Worm (Caenorhabditis elegans) whole organism, L4 larva: ENCODE results near the gene dpy-8.

Experiments used
- F10B5.3 ChIP-seq: sonication (generic microtip); optimal IDR thresholded peaks from 2 replicates; lab custom pipeline; 2016; ENCODE audit warnings: mild to moderate bottlenecking, missing genetic modification characterization, missing compliant biosample characterization
- F49E8.2 ChIP-seq: sonication (generic microtip); optimal IDR thresholded peaks from 2 replicates; lab custom pipeline; 2016; ENCODE audit warnings: missing compliant biosample characterization, mild to moderate bottlenecking, missing genetic modification characterization, borderline replicate concordance
- T20F7.1 ChIP-seq: fragments of 200-800 bp; sonication (Bioruptor generic); optimal IDR thresholded peaks from 2 replicates; lab custom pipeline; 2018; ENCODE audit warnings: mild to moderate bottlenecking, missing genetic modification characterization, missing compliant biosample characterization
- T26A8.4 ChIP-seq: fragments of 200-800 bp; sonication (Bioruptor generic); IDR thresholded peaks from 2 replicates; pipeline ENCODE4 v1.3.6; 2022; ENCODE audit warnings: missing genetic modification characterization, missing compliant biosample characterization
- Y48G9A.11 ChIP-seq: fragments of 200-800 bp; sonication (Bioruptor generic); IDR thresholded peaks from 2 replicates; pipeline ENCODE4 v1.3.6; 2022; ENCODE audit warnings: missing genetic modification reagents, missing genetic modification characterization, missing compliant biosample characterization
- ZK337.2 ChIP-seq: fragments of 200-800 bp; sonication (Bioruptor generic); IDR thresholded peaks from 2 replicates; pipeline ENCODE4 v1.3.6; 2022; ENCODE audit warnings: missing genetic modification reagents, missing genetic modification characterization, missing compliant biosample characterization
- ZK546.5 ChIP-seq, 2 experiments: sonication (generic microtip); optimal IDR thresholded peaks; 2 replicates each; lab custom pipeline; 2017; ENCODE audit warnings: missing biosample characterization in 2 of 2, missing genetic modification characterization in 2 of 2
- aha-1 ChIP-seq: fragments of 150-350 bp; peaks from one replicate; lab custom pipeline; 2014; ENCODE audit warnings: missing biosample characterization, missing genetic modification characterization
- aly-2 ChIP-seq: sonication (generic microtip); optimal IDR thresholded peaks from 2 replicates; lab custom pipeline; 2018; ENCODE audit warnings: missing biosample characterization, missing genetic modification characterization
- ceh-32 ChIP-seq: sonication (generic microtip); optimal IDR thresholded peaks from 2 replicates; lab custom pipeline; 2016; ENCODE audit warnings: mild to moderate bottlenecking, missing genetic modification characterization, missing compliant biosample characterization; ENCODE audit not compliant: poor library complexity
- ceh-82 ChIP-seq: sonication (generic microtip); optimal IDR thresholded peaks from 2 replicates; lab custom pipeline; 2017; ENCODE audit warnings: missing biosample characterization, missing genetic modification characterization
- ctbp-1 ChIP-seq: fragments of 200-800 bp; sonication (Bioruptor generic); IDR thresholded peaks from 2 replicates; pipeline ENCODE4 v1.3.6; 2022; ENCODE audit warnings: missing genetic modification reagents, missing genetic modification characterization, missing compliant biosample characterization
- daf-12 ChIP-seq: fragments of 150-350 bp; optimal IDR thresholded peaks from 2 replicates; lab custom pipeline; 2014; ENCODE audit warnings: missing biosample characterization, missing genetic modification reagents, missing genetic modification characterization
- daf-19 ChIP-seq: fragments of 200-800 bp; sonication (Bioruptor generic); conservative IDR thresholded peaks from 2 replicates; pipeline ENCODE4 v1.3.6; 2022; ENCODE audit warnings: missing genetic modification characterization, missing compliant biosample characterization
- dmd-6 ChIP-seq: fragments of 200-800 bp; sonication (Bioruptor generic); IDR thresholded peaks from 2 replicates; pipeline ENCODE4 v1.3.6; 2022; ENCODE audit warnings: missing genetic modification reagents, missing genetic modification characterization, missing compliant biosample characterization
- dmd-8 ChIP-seq: fragments of 200-800 bp; sonication (Bioruptor generic); IDR thresholded peaks from 2 replicates; pipeline ENCODE4 v1.3.6; 2022; ENCODE audit warnings: missing genetic modification characterization, missing compliant biosample characterization
- dpl-1 ChIP-seq: fragments of 150-350 bp; optimal IDR thresholded peaks from 2 replicates; lab custom pipeline; 2014; ENCODE audit warnings: missing biosample characterization, missing genetic modification reagents, missing genetic modification characterization
- dve-1 ChIP-seq: sonication (generic microtip); optimal IDR thresholded peaks from 2 replicates; lab custom pipeline; 2017; ENCODE audit warnings: antibody characterized with exemption, mild to moderate bottlenecking, missing genetic modification characterization, missing compliant biosample characterization; ENCODE audit not compliant: insufficient read depth
- egl-27 ChIP-seq: sonication (generic microtip); optimal IDR thresholded peaks from 3 replicates; lab custom pipeline; 2017; ENCODE audit warnings: missing biosample characterization, missing genetic modification reagents, missing genetic modification characterization
- egl-43 ChIP-seq: fragments of 200-800 bp; sonication (Bioruptor generic); IDR thresholded peaks from 2 replicates; pipeline ENCODE4 v1.3.6; 2022; ENCODE audit warnings: missing genetic modification reagents, missing genetic modification characterization, missing compliant biosample characterization
- hlh-11 ChIP-seq: fragments of 200-800 bp; sonication (Bioruptor generic); optimal IDR thresholded peaks from 2 replicates; lab custom pipeline; 2018; ENCODE audit warnings: mild to moderate bottlenecking, missing genetic modification characterization, missing compliant biosample characterization
- hlh-30 ChIP-seq: sonication (generic microtip); optimal IDR thresholded peaks from 2 replicates; lab custom pipeline; 2017; ENCODE audit warnings: antibody characterized with exemption, mild to moderate bottlenecking, missing genetic modification characterization, missing compliant biosample characterization; ENCODE audit not compliant: insufficient read depth
- lin-1 ChIP-seq: fragments of 200-800 bp; sonication (Bioruptor generic); IDR thresholded peaks from 2 replicates; pipeline ENCODE4 v1.3.6; 2022; ENCODE audit warnings: missing genetic modification reagents, missing genetic modification characterization, missing compliant biosample characterization
- lin-38 ChIP-seq: fragments of 200-800 bp; sonication (Bioruptor generic); IDR thresholded peaks from 2 replicates; pipeline ENCODE4 v1.3.6; 2022; ENCODE audit warnings: missing genetic modification reagents, missing genetic modification characterization, missing compliant biosample characterization
- lin-39 ChIP-seq: fragments of 150-350 bp; optimal IDR thresholded peaks from 2 replicates; lab custom pipeline; 2014; ENCODE audit warnings: missing biosample characterization, missing genetic modification reagents, missing genetic modification characterization
- lsy-2 ChIP-seq, 2 experiments: fragments of 150-350 bp in 1 of 2; sonication (generic microtip) in 1 of 2; optimal IDR thresholded peaks; 2 replicates each; lab custom pipeline; 2014 to 2017; ENCODE audit warnings: missing biosample characterization in 2 of 2, missing genetic modification characterization in 2 of 2
- mdl-1 ChIP-seq, 2 experiments: fragments of 150-350 bp in 1 of 2; sonication (generic microtip) in 1 of 2; optimal IDR thresholded peaks; 2 replicates each; lab custom pipeline; 2014 to 2017; ENCODE audit warnings: missing biosample characterization in 2 of 2, missing genetic modification characterization in 2 of 2
- mep-1 ChIP-seq: fragments of 150-350 bp; sonication (generic microtip); optimal IDR thresholded peaks from 3 replicates; lab custom pipeline; 2014; ENCODE audit warnings: missing biosample characterization, missing genetic modification characterization
- mxl-3 ChIP-seq: fragments of 200-800 bp; sonication (Bioruptor generic); optimal IDR thresholded peaks from 2 replicates; lab custom pipeline; 2018; ENCODE audit warnings: mild to moderate bottlenecking, missing genetic modification characterization, missing compliant biosample characterization
- nhr-10 ChIP-seq: fragments of 150-350 bp; optimal IDR thresholded peaks from 2 replicates; lab custom pipeline; 2014; ENCODE audit warnings: missing biosample characterization, missing genetic modification characterization
- nhr-11 ChIP-seq: fragments of 150-350 bp; optimal IDR thresholded peaks from 2 replicates; lab custom pipeline; 2014; ENCODE audit warnings: missing biosample characterization, missing genetic modification characterization
- nhr-111 ChIP-seq: fragments of 200-800 bp; sonication (Bioruptor generic); optimal IDR thresholded peaks from 2 replicates; lab custom pipeline; 2018; ENCODE audit warnings: mild to moderate bottlenecking, missing genetic modification characterization, missing compliant biosample characterization
- nhr-237 ChIP-seq: sonication (generic microtip); optimal IDR thresholded peaks from 2 replicates; lab custom pipeline; 2017; ENCODE audit warnings: missing biosample characterization, missing genetic modification characterization
- nhr-25 ChIP-seq: sonication (generic microtip); optimal IDR thresholded peaks from 2 replicates; lab custom pipeline; 2017; ENCODE audit warnings: missing genetic modification characterization, mild to moderate bottlenecking, missing compliant biosample characterization, antibody characterized with exemption, moderate library complexity, borderline replicate concordance; ENCODE audit not compliant: insufficient read depth
- nhr-28 ChIP-seq: fragments of 150-350 bp; optimal IDR thresholded peaks from 2 replicates; lab custom pipeline; 2014; ENCODE audit warnings: missing biosample characterization, missing genetic modification characterization
- nhr-48 ChIP-seq: sonication (generic microtip); optimal IDR thresholded peaks from 2 replicates; lab custom pipeline; 2016; ENCODE audit warnings: mild to moderate bottlenecking, missing genetic modification characterization, missing compliant biosample characterization
- nhr-6 ChIP-seq: fragments of 150-350 bp; optimal IDR thresholded peaks from 2 replicates; lab custom pipeline; 2014; ENCODE audit warnings: missing biosample characterization, missing genetic modification characterization
- nhr-77 ChIP-seq: fragments of 150-350 bp; optimal IDR thresholded peaks from 2 replicates; lab custom pipeline; 2014; ENCODE audit warnings: missing biosample characterization, missing genetic modification characterization
- pha-4 ChIP-seq, 2 experiments: fragments of 150-350 bp in 1 of 2; fragments of 200-800 bp in 1 of 2; sonication (Bioruptor generic) in 1 of 2; IDR thresholded peaks in 1 of 2; optimal IDR thresholded peaks in 1 of 2; 2 replicates each; pipeline versions ENCODE4 v1.3.6 to Lab custom; 2014 to 2022; ENCODE audit warnings: missing genetic modification characterization in 2 of 2, missing genetic modification reagents in 2 of 2, missing biosample characterization in 1 of 2, missing compliant biosample characterization in 1 of 2
- pqm-1 ChIP-seq: sonication (generic microtip); optimal IDR thresholded peaks from 2 replicates; lab custom pipeline; 2017; ENCODE audit warnings: missing biosample characterization, missing genetic modification characterization
- rbr-2 ChIP-seq: sonication (generic microtip); optimal IDR thresholded peaks from 2 replicates; lab custom pipeline; 2016; ENCODE audit warnings: missing genotype, missing genetic modification characterization, missing compliant biosample characterization
- snpc-4 ChIP-seq: fragments of 150-350 bp; optimal IDR thresholded peaks from 2 replicates; lab custom pipeline; 2014; ENCODE audit warnings: missing biosample characterization, missing genetic modification characterization
- spr-3 ChIP-seq: fragments of 200-800 bp; sonication (Bioruptor generic); optimal IDR thresholded peaks from 2 replicates; lab custom pipeline; 2018; ENCODE audit warnings: mild to moderate bottlenecking, missing genetic modification characterization, missing compliant biosample characterization
- unc-130 ChIP-seq: sonication (generic microtip); optimal IDR thresholded peaks from 2 replicates; lab custom pipeline; 2016; ENCODE audit warnings: missing genetic modification reagents, missing genetic modification characterization, missing compliant biosample characterization
- unc-39 ChIP-seq: sonication (generic microtip); optimal IDR thresholded peaks from 2 replicates; lab custom pipeline; 2017; ENCODE audit warnings: missing biosample characterization, missing genetic modification characterization
- unc-62 ChIP-seq, 3 experiments: fragments of 150-350 bp in 1 of 3; sonication (generic microtip); optimal IDR thresholded peaks in 2 of 3; peaks in 1 of 3; 1 replicate in 1 of 3; 2 replicates in 2 of 3; lab custom pipeline; 2014 to 2017; ENCODE audit warnings: missing biosample characterization in 3 of 3, missing genetic modification characterization in 3 of 3, missing genetic modification reagents in 3 of 3, missing genotype in 1 of 3
- vab-7 ChIP-seq: fragments of 200-800 bp; sonication (Bioruptor generic); IDR thresholded peaks from 2 replicates; pipeline ENCODE4 v1.3.6; 2022; ENCODE audit warnings: missing genetic modification reagents, missing genetic modification characterization, missing compliant biosample characterization
- ztf-7 ChIP-seq: fragments of 150-350 bp; optimal IDR thresholded peaks from 2 replicates; lab custom pipeline; 2014; ENCODE audit warnings: missing biosample characterization, missing genetic modification characterization

Gene dpy-8

ce11 chrX:5122369-5122768 is 27.9 kb downstream of the dpy-8 start (continued):
- peak; percentile 49 for TF ChIP-seq nhr-28 (tag; lab: Kevin White, UChicago)
- TF ChIP-seq mxl-3 (GFP tag; lab: Kevin White, UChicago): peak; percentile 22
- TF ChIP-seq nhr-111 (GFP tag; lab: Kevin White, UChicago): no peak
- TF ChIP-seq dve-1 (tag; lab: Kevin White, UChicago): peak; percentile 59
- TF ChIP-seq spr-3 (GFP tag; lab: Kevin White, UChicago): no peak
- no peak for TF ChIP-seq nhr-25
- no peak for TF ChIP-seq nhr-6 (tag; lab: Kevin White, UChicago)
- no peak for TF ChIP-seq Y48G9A.11 (GFP tag; lab: Robert Waterston, UW)
- TF ChIP-seq lin-38 (GFP tag; lab: Robert Waterston, UW): no peak
- no peak for TF ChIP-seq daf-12 (tag; lab: Kevin White, UChicago)
- no peak for TF ChIP-seq dpl-1 (GFP tag; lab: Kevin White, UChicago)
- no peak for TF ChIP-seq ceh-32
- peak; percentile 69 for TF ChIP-seq hlh-30
- no peak for TF ChIP-seq dmd-8 (GFP tag; lab: Robert Waterston, UW)
- no peak for TF ChIP-seq F10B5.3 (tag; lab: Kevin White, UChicago)
- no peak for TF ChIP-seq mep-1
- TF ChIP-seq pqm-1 (tag; lab: Kevin White, UChicago): no peak
- TF ChIP-seq nhr-77 (tag; lab: Kevin White, UChicago): no peak
- TF ChIP-seq nhr-10 (tag; lab: Kevin White, UChicago): no peak
- TF ChIP-seq unc-130 (GFP tag; lab: Kevin White, UChicago): no peak
- TF ChIP-seq T20F7.1 (GFP tag; lab: Kevin White, UChicago): no peak
- no peak for TF ChIP-seq ceh-82 (tag; lab: Kevin White, UChicago)
- no peak for TF ChIP-seq aly-2 (tag; lab: Kevin White, UChicago)

DNA sequence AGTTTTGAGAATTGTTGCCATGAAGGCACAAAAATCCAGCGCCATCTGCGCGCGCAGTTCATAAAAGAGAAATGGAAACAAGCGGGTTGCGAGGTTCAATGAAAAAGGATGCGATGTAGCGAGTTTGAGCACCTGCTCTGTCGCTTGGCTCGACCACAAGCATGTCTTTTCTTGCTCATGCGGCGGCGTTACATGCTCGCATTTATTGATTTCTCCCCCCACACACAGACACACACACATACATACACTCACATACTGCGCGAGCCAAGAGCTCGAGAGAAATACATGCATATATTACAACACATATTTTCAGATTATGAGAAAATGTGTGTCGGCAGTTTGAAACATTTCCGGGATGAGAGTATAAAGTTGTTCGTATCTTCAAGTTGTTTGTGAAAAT is 28.5 kb downstream of the dpy-8 start:
- no peak for TF ChIP-seq pha-4 (GFP tag; IDR thresholded peaks at IDR 0.05; lab: Robert Waterston, UW)
- TF ChIP-seq pha-4 (tag; optimal IDR thresholded peaks at IDR 0.05; lab: Kevin White, UChicago): no peak
- no peak for TF ChIP-seq nhr-237 (tag; lab: Kevin White, UChicago)
- TF ChIP-seq lin-39 (tag; lab: Kevin White, UChicago): no peak
- TF ChIP-seq aha-1 (tag; lab: Kevin White, UChicago): peak; percentile 91
- no peak for TF ChIP-seq egl-27
- peak; percentile 34 for TF ChIP-seq mep-1
- 0 out of 2 replicates have a peak, but pooled peaks have one; percentile 22 for TF ChIP-seq vab-7 (GFP tag; lab: Robert Waterston, UW)
- TF ChIP-seq spr-3 (GFP tag; lab: Kevin White, UChicago): no peak
- TF ChIP-seq nhr-111 (GFP tag; lab: Kevin White, UChicago): no peak
- TF ChIP-seq hlh-30: peak; percentile 78
- TF ChIP-seq F49E8.2 (tag; lab: Kevin White, UChicago): no peak
- no peak for TF ChIP-seq nhr-77 (tag; lab: Kevin White, UChicago)
- TF ChIP-seq lin-1 (GFP tag; lab: Robert Waterston, UW): no peak
- no peak for TF ChIP-seq ZK546.5 (tag; optimal IDR thresholded peaks at IDR 0.05; lab: Kevin White, UChicago)
- TF ChIP-seq nhr-10 (tag; lab: Kevin White, UChicago): no peak
- no peak for TF ChIP-seq daf-12 (tag; lab: Kevin White, UChicago)
- no peak for TF ChIP-seq ztf-7 (tag; lab: Kevin White, UChicago)
- no peak for TF ChIP-seq snpc-4 (tag; lab: Kevin White, UChicago)
- TF ChIP-seq hlh-11: no peak
- no peak for TF ChIP-seq nhr-48 (tag; lab: Kevin White, UChicago)
- 0 out of 2 replicates have a peak, but pooled peaks have one; percentile 13 for TF ChIP-seq ctbp-1 (GFP tag; lab: Robert Waterston, UW)
- no peak for TF ChIP-seq mdl-1 (tag; optimal IDR thresholded peaks at IDR 0.05; lab: Kevin White, UChicago)
- TF ChIP-seq aly-2 (tag; lab: Kevin White, UChicago): no peak
- no peak for TF ChIP-seq nhr-28 (tag; lab: Kevin White, UChicago)
- peak; percentile 55 for TF ChIP-seq nhr-11 (tag; lab: Kevin White, UChicago)
- TF ChIP-seq rbr-2 (tag; lab: Kevin White, UChicago): peak; percentile 21
- no peak for TF ChIP-seq daf-19 (GFP tag; lab: Robert Waterston, UW)
- TF ChIP-seq ZK337.2: no peak
- no peak for TF ChIP-seq unc-39
- TF ChIP-seq unc-62 (GFP tag; optimal IDR thresholded peaks at IDR 0.05 in 1 of 2; lab: Kevin White, UChicago): peak in 1 of 2 experiments; percentile 98
- TF ChIP-seq unc-62 (tag; optimal IDR thresholded peaks at IDR 0.05; lab: Kevin White, UChicago): no peak
- no peak for TF ChIP-seq dmd-6 (GFP tag; lab: Robert Waterston, UW)
- peak in 1 of 2 experiments; percentile 39 for TF ChIP-seq lsy-2 (tag; optimal IDR thresholded peaks at IDR 0.05; lab: Kevin White, UChicago)
- TF ChIP-seq egl-43 (GFP tag; lab: Robert Waterston, UW): peak; percentile 37; the same call in 1 of the 2 replicates
- no peak for TF ChIP-seq T26A8.4
- no peak for TF ChIP-seq pqm-1 (tag; lab: Kevin White, UChicago)
